Fruit fly (Drosophila melanogaster) whole organism, embryonic: ENCODE measurements around the gene Rcd-1r.

ENCODE experiments used
- Abd-B ChIP-seq: fragments of 200-800 bp; sonication (Bioruptor generic); optimal IDR thresholded peaks from 2 replicates; lab custom pipeline; 2018; ENCODE audit warnings: missing biosample characterization, mild to moderate bottlenecking, missing genetic modification characterization, moderate library complexity
- CG13287 ChIP-seq: fragments of 200-800 bp; sonication (Bioruptor generic); IDR thresholded peaks from 2 replicates; pipeline ENCODE4 v1.3.6; 2022; ENCODE audit warnings: missing biosample characterization, missing genetic modification characterization; ENCODE audit not compliant: partially characterized antibody
- CG14014 ChIP-seq: fragments of 200-800 bp; sonication (Bioruptor generic); IDR thresholded peaks from 2 replicates; pipeline ENCODE4 v1.3.6; 2022; ENCODE audit warnings: missing biosample characterization, missing genetic modification characterization
- CG15601 ChIP-seq: fragments of 200-800 bp; sonication (Bioruptor generic); optimal IDR thresholded peaks from 3 replicates; lab custom pipeline; 2019; ENCODE audit warnings: missing biosample characterization, mild to moderate bottlenecking, missing genetic modification characterization, moderate library complexity
- CG17612 ChIP-seq: fragments of 200-800 bp; sonication (Bioruptor generic); IDR thresholded peaks from 2 replicates; pipeline ENCODE4 v1.3.6; 2022; ENCODE audit warnings: missing biosample characterization, missing genetic modification characterization
- CG2199 ChIP-seq: fragments of 200-800 bp; sonication (Bioruptor generic); IDR thresholded peaks from 3 replicates; pipeline ENCODE4 v1.3.6; 2022; ENCODE audit warnings: missing biosample characterization, missing genetic modification characterization
- CG3163 ChIP-seq: fragments of 200-800 bp; sonication (Bioruptor generic); optimal IDR thresholded peaks from 3 replicates; lab custom pipeline; 2016; ENCODE audit warnings: missing biosample characterization, missing genetic modification characterization
- CG8290 ChIP-seq, 3 experiments: fragments of 200-800 bp; sonication (Bioruptor generic); optimal IDR thresholded peaks; 2 replicates each; lab custom pipeline; 2016 to 2019; ENCODE audit warnings: missing biosample characterization in 3 of 3, missing genetic modification characterization in 3 of 3, mild to moderate bottlenecking in 2 of 3, moderate library complexity in 1 of 3
- CHES-1-like ChIP-seq: fragments of 200-800 bp; sonication (Bioruptor generic); optimal IDR thresholded peaks from 2 replicates; lab custom pipeline; 2016; ENCODE audit warnings: missing biosample characterization, missing genetic modification characterization
- Deaf1 ChIP-seq: fragments of 200-800 bp; optimal IDR thresholded peaks from 3 replicates; lab custom pipeline; 2019; ENCODE audit warnings: missing biosample characterization, mild to moderate bottlenecking, missing genetic modification characterization, moderate library complexity
- Dfd ChIP-seq, 2 experiments: fragments of >200 bp; optimal IDR thresholded peaks; 2 replicates each; lab custom pipeline; 2017; ENCODE audit warnings: missing biosample characterization in 2 of 2, missing genetic modification characterization in 2 of 2
- Dip3 ChIP-seq: fragments of 200-800 bp; sonication (Bioruptor generic); optimal IDR thresholded peaks from 3 replicates; lab custom pipeline; 2016; ENCODE audit warnings: missing biosample characterization, missing genetic modification characterization
- Gug ChIP-seq: fragments of 200-800 bp; sonication (Bioruptor generic); IDR thresholded peaks from 4 replicates; pipeline ENCODE4 v1.3.6; 2022; ENCODE audit warnings: missing biosample characterization, missing genetic modification characterization
- HHEX ChIP-seq: fragments of 200-800 bp; sonication (Bioruptor generic); optimal IDR thresholded peaks from 3 replicates; lab custom pipeline; 2017; ENCODE audit warnings: missing biosample characterization, mild to moderate bottlenecking, missing genetic modification characterization, missing genetic modification reagents
- HLH54F ChIP-seq: fragments of 200-800 bp; sonication (Bioruptor generic); optimal IDR thresholded peaks from 3 replicates; lab custom pipeline; 2016; ENCODE audit warnings: missing biosample characterization, missing genetic modification characterization
- fd3F ChIP-seq: fragments of 200-800 bp; sonication (Bioruptor generic); optimal IDR thresholded peaks from 2 replicates; lab custom pipeline; 2018; ENCODE audit warnings: missing biosample characterization, mild to moderate bottlenecking, missing genetic modification characterization, moderate library complexity
- ham ChIP-seq: fragments of 200-800 bp; sonication (Bioruptor generic); IDR thresholded peaks from 2 replicates; pipeline ENCODE4 v1.3.6; 2022; ENCODE audit warnings: missing biosample characterization, missing genetic modification characterization
- inv ChIP-seq: fragments of 200-800 bp; sonication (Bioruptor generic); IDR thresholded peaks from 2 replicates; pipeline ENCODE4 v1.3.6; 2022; ENCODE audit warnings: missing biosample characterization, missing genetic modification characterization; ENCODE audit not compliant: partially characterized antibody
- pfk ChIP-seq: fragments of 200-800 bp; sonication (Bioruptor generic); optimal IDR thresholded peaks from 2 replicates; lab custom pipeline; 2018; ENCODE audit warnings: missing biosample characterization, mild to moderate bottlenecking, missing genetic modification characterization, moderate library complexity
- pros ChIP-seq: fragments of 200-800 bp; sonication (Bioruptor generic); optimal IDR thresholded peaks from 3 replicates; lab custom pipeline; 2019; ENCODE audit warnings: missing biosample characterization, mild to moderate bottlenecking, missing genetic modification characterization, moderate library complexity
- sug ChIP-seq: fragments of 200-800 bp; optimal IDR thresholded peaks from 2 replicates; lab custom pipeline; 2019; ENCODE audit warnings: missing biosample characterization, mild to moderate bottlenecking, missing genetic modification characterization, moderate library complexity
- usp ChIP-seq: fragments of >200 bp; optimal IDR thresholded peaks from 2 replicates; lab custom pipeline; 2017; ENCODE audit warnings: missing biosample characterization, missing genetic modification characterization

The Rcd-1r gene

DNA sequence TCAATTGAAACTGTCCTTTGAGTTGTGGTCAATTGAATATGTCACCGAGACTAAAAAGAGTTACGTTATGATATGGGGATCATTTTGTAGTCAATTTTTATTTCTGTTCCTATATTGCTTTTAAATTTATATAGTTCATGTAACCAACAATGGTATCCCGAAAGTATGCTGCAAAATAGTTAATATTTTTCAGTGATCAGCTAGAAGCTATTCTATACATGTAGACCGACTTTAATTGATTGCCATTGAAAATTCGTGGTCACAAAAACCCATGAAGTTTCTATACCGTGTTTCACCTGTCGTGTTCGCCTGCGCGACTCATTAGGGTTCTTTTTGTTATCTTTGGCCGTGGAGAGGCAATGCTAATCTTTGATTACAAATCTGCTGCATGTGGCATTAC is 39.4 kb downstream of the Rcd-1r start:
- TF ChIP-seq sug (tag; lab: Kevin White, UChicago) (peak; percentile 2), HLH54F (GFP tag; lab: Kevin White, UChicago) (no peak), pros (GFP tag; lab: Kevin White, UChicago) (no peak), CG2199 (GFP tag; lab: Robert Waterston, UW) (peak; percentile 93), CG15601 (peak; percentile 5)

DNA sequence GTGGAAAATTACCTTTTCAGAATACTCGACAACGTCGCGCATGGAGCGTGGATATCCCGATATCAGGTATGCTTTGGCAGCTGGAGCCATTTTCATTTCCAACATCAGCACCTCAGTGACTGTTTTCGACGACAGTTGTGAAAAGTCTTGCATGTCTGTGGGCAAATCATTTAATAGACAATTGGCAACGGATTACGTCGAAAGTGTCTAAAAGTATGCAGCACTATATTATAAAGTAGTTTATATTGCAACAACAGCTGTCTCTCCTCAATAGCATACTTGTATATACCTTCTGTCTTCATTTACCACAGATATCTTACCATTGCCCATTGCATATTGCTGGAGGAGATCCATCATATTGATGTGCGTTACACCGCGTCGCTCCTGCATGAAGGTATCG is 41.0 kb downstream of the Rcd-1r start:
- TF ChIP-seq CHES-1-like (GFP tag; lab: Kevin White, UChicago) (no peak), usp (GFP tag; lab: Kevin White, UChicago) (no peak), CG8290 (GFP tag; optimal IDR thresholded peaks at IDR 0.05; lab: Kevin White, UChicago) (peak; percentile 70), CG8290 (tag; optimal IDR thresholded peaks at IDR 0.05; lab: Kevin White, UChicago) (peak in 1 of 2 experiments; percentile 38), Gug (GFP tag; lab: Robert Waterston, UW) (no peak), CG13287 (GFP tag; lab: Robert Waterston, UW) (no peak), CG17612 (GFP tag; lab: Robert Waterston, UW) (peak; percentile 100)
- TF ChIP-seq, all 482 proteins: peak for 2

DNA sequence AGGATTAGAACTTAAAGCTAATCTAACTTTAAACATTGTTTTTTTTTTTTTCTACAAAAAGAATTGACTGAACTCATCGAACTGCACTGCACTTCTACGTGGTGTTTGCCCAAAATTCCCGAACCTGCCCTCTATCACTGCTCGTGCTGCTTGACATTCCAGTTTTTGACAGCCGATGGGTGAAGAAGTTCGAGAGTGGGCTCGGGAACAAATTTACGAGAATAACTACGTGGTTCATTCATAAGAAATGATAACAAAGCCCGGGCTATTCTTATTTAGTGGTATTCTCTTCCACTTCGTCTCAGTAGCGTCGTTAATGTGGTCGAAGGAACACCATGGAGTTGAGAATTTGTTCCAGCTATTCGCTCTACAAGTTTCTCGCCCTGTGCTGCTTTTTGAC is 46.6 kb downstream of the Rcd-1r start, which contains the start of gene CG18088:
TSS of gene CG18088 (plus strand) at position 301 of the 400 bp plus-strand sequence.
- TF ChIP-seq Abd-B (GFP tag; lab: Kevin White, UChicago) (no peak), Deaf1 (peak; percentile 45)

DNA sequence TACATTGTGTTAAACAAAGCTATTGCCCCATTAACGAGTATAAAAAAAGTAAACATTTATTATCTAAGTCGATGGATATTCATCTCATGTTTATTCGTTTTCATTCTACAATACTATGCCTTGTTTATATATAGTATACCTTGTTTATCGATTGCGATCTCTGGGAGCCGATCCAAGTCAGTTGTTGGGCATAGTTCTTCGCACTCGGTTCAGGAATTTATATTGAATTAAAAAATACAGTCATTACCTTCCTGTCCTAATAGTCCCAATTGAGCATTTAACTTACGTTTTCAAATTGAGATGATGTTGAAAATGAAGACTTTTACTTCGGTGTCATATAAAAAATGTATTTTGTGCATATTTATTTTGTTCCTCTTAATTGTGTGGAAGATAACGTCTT is 49.2 kb downstream of the Rcd-1r start, which contains the start of gene CG32984:
TSS of gene CG32984 (plus strand) at position 301 of the 400 bp plus-strand sequence.
- no peak for TF ChIP-seq pfk (GFP tag; lab: Kevin White, UChicago)
- TF ChIP-seq CG3163 (GFP tag; lab: Kevin White, UChicago): no peak
- TF ChIP-seq fd3F (GFP tag; lab: Kevin White, UChicago): no peak
- no peak for TF ChIP-seq HHEX (GFP tag; lab: Kevin White, UChicago)
- TF ChIP-seq CG14014 (GFP tag; lab: Robert Waterston, UW): no peak
- TF ChIP-seq ham (GFP tag; lab: Robert Waterston, UW): no peak
- TF ChIP-seq Dip3 (GFP tag; lab: Kevin White, UChicago): no peak
- no peak for TF ChIP-seq Dfd (GFP tag; optimal IDR thresholded peaks at IDR 0.05; lab: Kevin White, UChicago)
- no peak for TF ChIP-seq inv (GFP tag; lab: Robert Waterston, UW)
